Fruit fly (Drosophila melanogaster) whole organism, embryonic: Measurements from ENCODE around the gene CG42487.

Source experiments
- CG10462 ChIP-seq: fragments of 200-800 bp; sonication (Bioruptor generic); optimal IDR thresholded peaks from 2 replicates; lab custom pipeline; 2016; ENCODE audit warnings: missing biosample characterization, missing genetic modification characterization
- CG10979 ChIP-seq: fragments of 200-800 bp; sonication (Bioruptor generic); optimal IDR thresholded peaks from 2 replicates; lab custom pipeline; 2018; ENCODE audit warnings: missing biosample characterization, mild to moderate bottlenecking, missing genetic modification characterization, moderate library complexity
- CG11696 ChIP-seq: fragments of 200-800 bp; sonication (Bioruptor generic); IDR thresholded peaks from 2 replicates; pipeline ENCODE4 v1.3.6; 2022; ENCODE audit warnings: missing biosample characterization, missing genetic modification characterization
- CG12769 ChIP-seq: fragments of 200-800 bp; sonication (Bioruptor generic); optimal IDR thresholded peaks from 2 replicates; lab custom pipeline; 2019; ENCODE audit warnings: missing biosample characterization, mild to moderate bottlenecking, missing genetic modification characterization, moderate library complexity
- CG13624 ChIP-seq: fragments of 200-800 bp; sonication (Bioruptor generic); optimal IDR thresholded peaks from 2 replicates; lab custom pipeline; 2016; ENCODE audit warnings: missing biosample characterization, missing genetic modification characterization
- CG14014 ChIP-seq: fragments of 200-800 bp; sonication (Bioruptor generic); IDR thresholded peaks from 2 replicates; pipeline ENCODE4 v1.3.6; 2022; ENCODE audit warnings: missing biosample characterization, missing genetic modification characterization
- CG18619 ChIP-seq: fragments of 200-800 bp; sonication (Bioruptor generic); optimal IDR thresholded peaks from 3 replicates; lab custom pipeline; 2017; ENCODE audit warnings: missing biosample characterization, mild to moderate bottlenecking, missing genetic modification characterization
- CG2129 ChIP-seq: fragments of 200-800 bp; sonication (Bioruptor generic); IDR thresholded peaks from 2 replicates; pipeline ENCODE4 v1.3.6; 2022; ENCODE audit warnings: missing biosample characterization, missing genetic modification characterization; ENCODE audit not compliant: partially characterized antibody
- CG2678 ChIP-seq: fragments of 200-800 bp; sonication (Bioruptor generic); optimal IDR thresholded peaks from 3 replicates; lab custom pipeline; 2019; ENCODE audit warnings: missing biosample characterization, mild to moderate bottlenecking, missing genetic modification characterization, moderate library complexity
- CG2889 ChIP-seq: fragments of 200-800 bp; sonication (Bioruptor generic); IDR thresholded peaks from 3 replicates; pipeline ENCODE4 v1.3.6; 2022; ENCODE audit warnings: missing biosample characterization, missing genetic modification characterization
- CG34422 ChIP-seq: fragments of 200-800 bp; sonication (Bioruptor generic); IDR thresholded peaks from 3 replicates; pipeline ENCODE4 v1.3.6; 2022; ENCODE audit warnings: missing biosample characterization, missing genetic modification characterization
- CG3838 ChIP-seq: fragments of 200-800 bp; sonication (Bioruptor generic); optimal IDR thresholded peaks from 3 replicates; lab custom pipeline; 2016; ENCODE audit warnings: missing biosample characterization, missing genetic modification characterization
- CG3847 ChIP-seq: fragments of 200-800 bp; sonication (Bioruptor generic); IDR thresholded peaks from 2 replicates; pipeline ENCODE4 v1.3.6; 2022; ENCODE audit warnings: missing biosample characterization, missing genetic modification characterization
- CG4328 ChIP-seq: fragments of 200-800 bp; sonication (Bioruptor generic); optimal IDR thresholded peaks from 3 replicates; lab custom pipeline; 2017; ENCODE audit warnings: missing biosample characterization, missing genetic modification reagents, missing genetic modification characterization
- CG4360 ChIP-seq: fragments of 200-800 bp; sonication (Bioruptor generic); IDR thresholded peaks from 2 replicates; pipeline ENCODE4 v1.3.6; 2022; ENCODE audit warnings: missing biosample characterization, missing genetic modification characterization
- CG4404 ChIP-seq: fragments of 200-800 bp; sonication (Bioruptor generic); IDR thresholded peaks from 2 replicates; pipeline ENCODE4 v1.3.6; 2022; ENCODE audit warnings: missing biosample characterization, missing genetic modification characterization
- CG4424 ChIP-seq: fragments of 200-800 bp; sonication (Bioruptor generic); optimal IDR thresholded peaks from 3 replicates; lab custom pipeline; 2016; ENCODE audit warnings: missing biosample characterization, missing genetic modification characterization
- CG5180 ChIP-seq: fragments of 200-800 bp; sonication (Bioruptor generic); optimal IDR thresholded peaks from 3 replicates; lab custom pipeline; 2017; ENCODE audit warnings: missing biosample characterization, missing genetic modification characterization, mild to moderate bottlenecking, moderate library complexity, missing genetic modification reagents
- CG6683 ChIP-seq: fragments of 200-800 bp; sonication (Bioruptor generic); optimal IDR thresholded peaks from 2 replicates; lab custom pipeline; 2017; ENCODE audit warnings: missing biosample characterization, mild to moderate bottlenecking, missing genetic modification characterization, missing genetic modification reagents
- CG6765 ChIP-seq: fragments of 200-800 bp; sonication (Bioruptor generic); optimal IDR thresholded peaks from 3 replicates; lab custom pipeline; 2017; ENCODE audit warnings: missing biosample characterization, mild to moderate bottlenecking, missing genetic modification characterization
- CG7357 ChIP-seq: fragments of 200-800 bp; sonication (Bioruptor generic); IDR thresholded peaks from 3 replicates; pipeline ENCODE4 v1.3.6; 2022; ENCODE audit warnings: missing biosample characterization, missing genetic modification characterization
- CG7745 ChIP-seq: fragments of 200-800 bp; sonication (Bioruptor generic); optimal IDR thresholded peaks from 2 replicates; lab custom pipeline; 2018; ENCODE audit warnings: missing biosample characterization, mild to moderate bottlenecking, missing genetic modification characterization, moderate library complexity
- CG9727 ChIP-seq: fragments of 200-800 bp; sonication (Bioruptor generic); optimal IDR thresholded peaks from 3 replicates; lab custom pipeline; 2017; ENCODE audit warnings: missing biosample characterization, mild to moderate bottlenecking, missing genetic modification characterization
- GATAe ChIP-seq: fragments of 200-800 bp; sonication (Bioruptor generic); conservative IDR thresholded peaks from 2 replicates; pipeline ENCODE4 v1.3.6; 2022; ENCODE audit warnings: missing biosample characterization, missing genetic modification characterization
- MTF-1 ChIP-seq: fragments of 200-800 bp; sonication (Bioruptor generic); optimal IDR thresholded peaks from 2 replicates; lab custom pipeline; 2018; ENCODE audit warnings: missing biosample characterization, mild to moderate bottlenecking, missing genetic modification characterization, borderline replicate concordance
- NC2β ChIP-seq: fragments of 200-800 bp; sonication (Bioruptor generic); optimal IDR thresholded peaks from 2 replicates; lab custom pipeline; 2016; ENCODE audit warnings: missing biosample characterization, missing genetic modification characterization
- Spps ChIP-seq: fragments of 200-800 bp; sonication (Bioruptor generic); optimal IDR thresholded peaks from 2 replicates; lab custom pipeline; 2018; ENCODE audit warnings: missing biosample characterization, mild to moderate bottlenecking, missing genetic modification characterization
- abd-A ChIP-seq: fragments of 200-800 bp; sonication (Bioruptor generic); optimal IDR thresholded peaks from 3 replicates; lab custom pipeline; 2019; ENCODE audit warnings: missing biosample characterization, mild to moderate bottlenecking, missing genetic modification characterization, moderate library complexity
- amos ChIP-seq: fragments of 200-800 bp; sonication (Bioruptor generic); IDR thresholded peaks from 2 replicates; pipeline ENCODE4 v1.3.6; 2022; ENCODE audit warnings: missing biosample characterization, missing genetic modification characterization; ENCODE audit not compliant: partially characterized antibody
- bsh ChIP-seq, 2 experiments: fragments of 200-800 bp; sonication (Bioruptor generic); optimal IDR thresholded peaks; 2 replicates each; lab custom pipeline; 2017 to 2018; ENCODE audit warnings: mild to moderate bottlenecking in 2 of 2, missing biosample characterization in 2 of 2, missing genetic modification characterization in 2 of 2, moderate library complexity in 1 of 2
- chinmo ChIP-seq: fragments of 200-800 bp; sonication (Bioruptor generic); IDR thresholded peaks from 4 replicates; pipeline ENCODE4 v1.3.6; 2022; ENCODE audit warnings: missing biosample characterization, missing genetic modification characterization; ENCODE audit not compliant: partially characterized antibody
- ci ChIP-seq: fragments of 200-800 bp; sonication (Bioruptor generic); IDR thresholded peaks from 3 replicates; pipeline ENCODE4 v1.3.6; 2022; ENCODE audit warnings: missing biosample characterization, missing genetic modification characterization
- dati ChIP-seq: fragments of 200-800 bp; sonication (Bioruptor generic); IDR thresholded peaks from 2 replicates; pipeline ENCODE4 v1.3.6; 2022; ENCODE audit warnings: missing biosample characterization, missing genetic modification characterization
- dpn ChIP-seq, 2 experiments: fragments of 200-800 bp; sonication (Bioruptor generic); optimal IDR thresholded peaks; 3 replicates each; lab custom pipeline; 2016; ENCODE audit warnings: missing biosample characterization in 2 of 2, missing genetic modification characterization in 2 of 2
- ems ChIP-seq: fragments of 200-800 bp; sonication (Bioruptor generic); optimal IDR thresholded peaks from 3 replicates; lab custom pipeline; 2016; ENCODE audit warnings: missing biosample characterization, missing genetic modification characterization
- eve ChIP-seq, 2 experiments: fragments of >200 bp; optimal IDR thresholded peaks; 2 replicates each; lab custom pipeline; 2017; ENCODE audit warnings: missing biosample characterization in 2 of 2, missing genetic modification characterization in 2 of 2
- fu2 ChIP-seq: fragments of 200-800 bp; sonication (Bioruptor generic); optimal IDR thresholded peaks from 2 replicates; lab custom pipeline; 2016; ENCODE audit warnings: missing biosample characterization, missing genetic modification characterization
- gfzf ChIP-seq: fragments of 200-800 bp; sonication (Bioruptor generic); optimal IDR thresholded peaks from 2 replicates; lab custom pipeline; 2016; ENCODE audit warnings: missing biosample characterization, mild to moderate bottlenecking, missing genetic modification characterization, moderate library complexity
- ind ChIP-seq: fragments of 200-800 bp; sonication (Bioruptor generic); optimal IDR thresholded peaks from 3 replicates; lab custom pipeline; 2016; ENCODE audit warnings: missing biosample characterization, missing genetic modification characterization
- insv ChIP-seq, 2 experiments: fragments of 200-800 bp; sonication (Bioruptor generic); optimal IDR thresholded peaks; 3 replicates each; lab custom pipeline; 2016 to 2018; ENCODE audit warnings: missing biosample characterization in 2 of 2, missing genetic modification characterization in 2 of 2
- lbe ChIP-seq: fragments of 200-800 bp; sonication (Bioruptor generic); optimal IDR thresholded peaks from 2 replicates; lab custom pipeline; 2016; ENCODE audit warnings: missing biosample characterization, mild to moderate bottlenecking, missing genetic modification characterization
- lilli ChIP-seq: fragments of 200-800 bp; sonication (Bioruptor generic); optimal IDR thresholded peaks from 3 replicates; lab custom pipeline; 2016; ENCODE audit warnings: missing biosample characterization, missing genetic modification characterization
- mld ChIP-seq: fragments of 200-800 bp; sonication (Bioruptor generic); IDR thresholded peaks from 3 replicates; pipeline ENCODE4 v1.3.6; 2022; ENCODE audit warnings: missing biosample characterization, missing genetic modification characterization; ENCODE audit not compliant: partially characterized antibody
- pb ChIP-seq: fragments of 200-800 bp; sonication (Bioruptor generic); optimal IDR thresholded peaks from 3 replicates; lab custom pipeline; 2016; ENCODE audit warnings: missing biosample characterization, missing genetic modification characterization
- scrt ChIP-seq: fragments of 200-800 bp; sonication (Bioruptor generic); optimal IDR thresholded peaks from 2 replicates; lab custom pipeline; 2018; ENCODE audit warnings: missing biosample characterization, mild to moderate bottlenecking, missing genetic modification characterization, moderate library complexity
- so ChIP-seq: fragments of 200-800 bp; sonication (Bioruptor generic); IDR thresholded peaks from 3 replicates; pipeline ENCODE4 v1.3.6; 2022; ENCODE audit warnings: missing biosample characterization, missing genetic modification characterization
- tll ChIP-seq, 2 experiments: fragments of 200-800 bp in 1 of 2; fragments of >200 bp in 1 of 2; sonication (Bioruptor generic) in 1 of 2; optimal IDR thresholded peaks; 2 replicates each; lab custom pipeline; 2017 to 2019; ENCODE audit warnings: missing biosample characterization in 2 of 2, missing genetic modification characterization in 2 of 2, mild to moderate bottlenecking in 1 of 2, moderate library complexity in 1 of 2
- zfh2 ChIP-seq: fragments of 200-800 bp; sonication (Bioruptor generic); optimal IDR thresholded peaks from 2 replicates; lab custom pipeline; 2016; ENCODE audit warnings: missing biosample characterization, missing genetic modification characterization

CG42487 gene

dm6 chr3R:27925000-27925970, 33.8 kb downstream of the CG42487 start, which contains the start of gene mino (continued):
- TF ChIP-seq CG4424 (GFP tag; lab: Kevin White, UChicago): no peak
- TF ChIP-seq MTF-1 (GFP tag; lab: Kevin White, UChicago): no peak
- peak; percentile 28 for TF ChIP-seq CG2678 (tag; lab: Kevin White, UChicago)
- no peak for TF ChIP-seq CG3838
- no peak for TF ChIP-seq ind (GFP tag; lab: Kevin White, UChicago)
- TF ChIP-seq mld: no peak
- no peak for TF ChIP-seq CG2129 (GFP tag; lab: Robert Waterston, UW)
- no peak; the same call in 1 of the 2 replicates for TF ChIP-seq CG14014 (GFP tag; lab: Robert Waterston, UW)
- TF ChIP-seq CG4328 (GFP tag; lab: Kevin White, UChicago): no peak
- no peak for TF ChIP-seq insv (GFP tag; optimal IDR thresholded peaks at IDR 0.05; lab: Kevin White, UChicago)
- no peak for TF ChIP-seq pb (GFP tag; lab: Kevin White, UChicago)
- TF ChIP-seq gfzf (GFP tag; lab: Kevin White, UChicago): no peak
- no peak for TF ChIP-seq abd-A
- no peak for TF ChIP-seq GATAe
- TF ChIP-seq dpn (GFP tag; optimal IDR thresholded peaks at IDR 0.05; lab: Kevin White, UChicago): no peak
- no peak; the same call in 1 of the 2 replicates for TF ChIP-seq amos
- no peak for TF ChIP-seq CG7357 (GFP tag; lab: Robert Waterston, UW)
- peak; percentile 38 for TF ChIP-seq CG6765
- no peak for TF ChIP-seq ems (GFP tag; lab: Kevin White, UChicago)
- peak; percentile 73; the same call in 3 of the 4 replicates for TF ChIP-seq chinmo (GFP tag; lab: Robert Waterston, UW)
- TF ChIP-seq CG10979 (tag; lab: Kevin White, UChicago): no peak
- TF ChIP-seq CG13624: peak; percentile 57
- TF ChIP-seq bsh (GFP tag; optimal IDR thresholded peaks at IDR 0.05; lab: Kevin White, UChicago): no peak
- TF ChIP-seq CG5180 (GFP tag; lab: Kevin White, UChicago): no peak
- no peak for TF ChIP-seq CG4360 (GFP tag; lab: Robert Waterston, UW)
- no peak for TF ChIP-seq CG7745 (tag; lab: Kevin White, UChicago)
- no peak for TF ChIP-seq CG11696
- no peak for TF ChIP-seq lilli (GFP tag; lab: Kevin White, UChicago)
- no peak for TF ChIP-seq lbe (GFP tag; lab: Kevin White, UChicago)
- TF ChIP-seq Spps: no peak
- no peak for TF ChIP-seq CG6683
- 0 out of 2 replicates have a peak, but pooled peaks have one; percentile 26 for TF ChIP-seq dati (GFP tag; lab: Robert Waterston, UW)
- TF ChIP-seq scrt (GFP tag; lab: Kevin White, UChicago): no peak
- no peak for TF ChIP-seq eve (GFP tag; optimal IDR thresholded peaks at IDR 0.05; lab: Kevin White, UChicago)
- peak; percentile 23 for TF ChIP-seq CG12769
- no peak for TF ChIP-seq CG4404 (GFP tag; lab: Robert Waterston, UW)
- TF ChIP-seq zfh2: no peak
- no peak for TF ChIP-seq CG9727 (GFP tag; lab: Kevin White, UChicago)
- no peak for TF ChIP-seq NC2β (GFP tag; lab: Kevin White, UChicago)
- TF ChIP-seq fu2 (GFP tag; lab: Kevin White, UChicago): no peak
- TF ChIP-seq so (GFP tag; lab: Robert Waterston, UW): no peak
- TF ChIP-seq CG10462 (GFP tag; lab: Kevin White, UChicago): no peak
- TF ChIP-seq CG18619 (GFP tag; lab: Kevin White, UChicago): no peak
- 0 out of 3 replicates have a peak, but pooled peaks have one; percentile 15 for TF ChIP-seq ci (GFP tag; lab: Robert Waterston, UW)
- peak; percentile 21; the same call in 1 of the 3 replicates for TF ChIP-seq CG34422 (GFP tag; lab: Robert Waterston, UW)
- TF ChIP-seq CG2889: no peak
- TF ChIP-seq CG3847 (GFP tag; lab: Robert Waterston, UW): no peak
- no peak for TF ChIP-seq tll (GFP tag; optimal IDR thresholded peaks at IDR 0.05; lab: Kevin White, UChicago)
